Fruit fly (Drosophila melanogaster): ENCODE results near the gene CG11155.

The CG11155 gene

DNA sequence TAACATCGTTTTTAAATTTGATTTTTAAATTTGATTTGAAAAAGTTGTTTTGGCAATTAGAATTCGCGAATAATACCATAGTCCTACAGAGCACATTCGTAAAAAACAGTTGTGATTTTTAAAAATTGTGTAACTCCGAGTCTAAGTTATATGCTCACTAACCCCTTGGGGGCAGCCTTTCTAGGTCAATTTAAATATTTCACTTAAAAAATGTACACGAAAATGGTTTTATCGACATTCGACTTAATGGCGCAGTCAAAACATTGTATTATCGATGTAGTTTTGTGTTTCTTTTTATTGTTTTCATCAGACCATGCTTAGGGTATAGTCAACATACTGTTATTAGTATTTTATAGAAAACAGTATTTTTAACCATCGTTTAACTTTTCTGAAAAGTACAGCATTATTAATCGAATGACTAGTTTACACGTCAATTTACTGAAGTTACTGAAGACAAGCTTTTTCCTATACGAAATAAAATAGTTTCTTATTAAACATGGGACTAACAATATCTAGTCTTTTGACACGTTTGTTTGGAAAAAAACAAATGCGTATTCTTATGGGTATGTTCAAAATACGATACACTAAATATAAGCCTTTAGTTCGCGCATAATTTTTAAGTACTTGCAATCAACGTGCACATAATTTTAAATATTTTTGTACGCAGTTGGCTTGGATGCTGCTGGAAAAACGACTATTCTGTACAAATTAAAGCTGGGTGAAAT is 2.5 kb upstream of the CG11155 start, which contains the start of gene Arf4:
Gene Arf4, plus strand, starts transcription at position 399 of the 725 bp plus-strand sequence.
- TF ChIP-seq Eip78C (GFP tag), result peak; percentile 62
- no peak for TF ChIP-seq CG6276 (GFP tag; optimal IDR thresholded peaks at IDR 0.05)
- TF ChIP-seq eg (GFP tag; IDR thresholded peaks at IDR 0.05), result no peak
- no peak for TF ChIP-seq CG8319 (GFP tag; optimal IDR thresholded peaks at IDR 0.05)
- no peak for TF ChIP-seq net (GFP tag; optimal IDR thresholded peaks at IDR 0.05)
- peak; percentile 49 for TF ChIP-seq CG4318 (GFP tag; optimal IDR thresholded peaks at IDR 0.05)
- no peak for TF ChIP-seq achi (GFP tag; optimal IDR thresholded peaks at IDR 0.05)
- TF ChIP-seq ss (GFP tag; optimal IDR thresholded peaks at IDR 0.05), result no peak
- TF ChIP-seq Hr39 (GFP tag; optimal IDR thresholded peaks at IDR 0.05), result peak; percentile 16
- TF ChIP-seq Hr38 (GFP tag; optimal IDR thresholded peaks at IDR 0.05), result no peak
- TF ChIP-seq CG11762 (GFP tag; optimal IDR thresholded peaks at IDR 0.05; ENCODE audit: insufficient read depth), result no peak
- TF ChIP-seq dac (GFP tag; optimal IDR thresholded peaks at IDR 0.05), result no peak
- no peak for TF ChIP-seq CG34406 (GFP tag; optimal IDR thresholded peaks at IDR 0.05)
- no peak for TF ChIP-seq CG7368 (GFP tag; optimal IDR thresholded peaks at IDR 0.05)
- TF ChIP-seq esn (GFP tag; optimal IDR thresholded peaks at IDR 0.05), result no peak
- no peak for TF ChIP-seq fd59A (GFP tag; optimal IDR thresholded peaks at IDR 0.05)
- TF ChIP-seq pdm3 (GFP tag; optimal IDR thresholded peaks at IDR 0.05), result peak; percentile 1
- TF ChIP-seq Ets21C (GFP tag; optimal IDR thresholded peaks at IDR 0.05), result peak; percentile 2
- no peak for TF ChIP-seq acj6 (GFP tag; optimal IDR thresholded peaks at IDR 0.05)
- TF ChIP-seq salr (GFP tag; optimal IDR thresholded peaks at IDR 0.05), result peak in 1 of 2 experiments; percentile 13
- TF ChIP-seq Blimp-1 (GFP tag; optimal IDR thresholded peaks at IDR 0.05), result no peak
- no peak for TF ChIP-seq Eip75B (GFP tag; optimal IDR thresholded peaks at IDR 0.05)
- TF ChIP-seq Smox (GFP tag; optimal IDR thresholded peaks at IDR 0.05), result no peak
- peak; percentile 2 for TF ChIP-seq Sox15 (GFP tag; optimal IDR thresholded peaks at IDR 0.05)
- TF ChIP-seq Hr4 (GFP tag; optimal IDR thresholded peaks at IDR 0.05), result no peak
- TF ChIP-seq CG10631 (GFP tag; optimal IDR thresholded peaks at IDR 0.05), result no peak
- TF ChIP-seq CG11294 (GFP tag; IDR thresholded peaks at IDR 0.05), result no peak
- TF ChIP-seq CG10669 (GFP tag; optimal IDR thresholded peaks at IDR 0.05), result no peak
- TF ChIP-seq Met (GFP tag; optimal IDR thresholded peaks at IDR 0.05), result no peak
- no peak for TF ChIP-seq CG32006 (GFP tag; optimal IDR thresholded peaks at IDR 0.05)

DNA sequence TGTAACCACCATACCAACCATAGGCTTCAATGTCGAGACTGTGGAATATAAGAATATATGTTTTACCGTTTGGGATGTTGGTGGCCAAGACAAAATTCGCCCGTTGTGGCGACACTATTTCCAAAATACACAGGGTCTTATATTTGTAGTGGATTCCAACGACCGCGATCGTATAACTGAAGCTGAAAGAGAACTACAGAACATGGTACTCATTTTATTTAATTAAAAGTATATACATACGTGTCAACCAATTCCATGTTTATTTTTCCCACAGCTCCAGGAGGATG is 2.0 kb upstream of the CG11155 start:
- TF ChIP-seq CG6808 (GFP tag; optimal IDR thresholded peaks at IDR 0.05), result no peak
- TF ChIP-seq vri (GFP tag; optimal IDR thresholded peaks at IDR 0.05), result no peak

DNA sequence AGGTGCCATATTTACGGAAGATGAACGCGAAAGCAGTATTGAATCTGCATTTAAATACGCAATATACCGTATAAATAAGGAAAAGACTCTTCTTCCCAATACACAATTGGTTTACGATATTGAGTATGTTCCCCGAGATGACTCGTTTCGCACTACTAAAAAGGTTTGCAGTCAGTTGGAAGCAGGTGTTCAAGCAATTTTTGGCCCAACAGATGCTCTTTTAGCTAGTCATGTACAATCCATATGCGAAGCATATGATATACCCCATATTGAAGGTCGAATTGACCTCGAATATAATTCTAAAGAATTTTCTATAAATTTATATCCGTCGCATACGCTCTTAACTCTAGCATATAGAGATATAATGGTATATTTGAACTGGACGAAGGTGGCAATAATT is 598 bp downstream of the CG11155 start:
- TF ChIP-seq Sox14 (GFP tag; optimal IDR thresholded peaks at IDR 0.05), result no peak
- TF ChIP-seq acj6 (GFP tag; optimal IDR thresholded peaks at IDR 0.05), result no peak
- TF ChIP-seq CG10631 (GFP tag; optimal IDR thresholded peaks at IDR 0.05), result no peak
- no peak for TF ChIP-seq Hr38 (GFP tag; optimal IDR thresholded peaks at IDR 0.05)

DNA sequence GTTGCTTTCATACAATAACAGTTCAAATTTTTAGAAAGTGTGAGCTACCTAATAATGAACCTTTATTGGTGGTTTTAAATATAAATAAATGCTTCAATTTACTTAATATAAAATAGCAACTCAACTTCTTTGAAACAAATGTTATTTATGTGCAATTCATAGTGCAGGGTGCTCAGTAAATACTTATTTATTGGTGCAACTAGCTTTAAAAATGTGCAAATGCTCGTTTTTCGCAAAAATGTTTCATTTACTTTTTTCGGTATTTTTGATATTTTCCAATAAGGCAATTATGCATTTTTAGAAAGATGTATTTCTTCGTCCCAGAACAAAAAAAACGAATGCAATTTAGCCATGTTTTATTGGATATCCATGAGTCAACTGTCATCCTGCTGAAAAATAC is 18.3 kb downstream of the CG11155 start:
- no peak for TF ChIP-seq CG9139 (GFP tag; optimal IDR thresholded peaks at IDR 0.05)
- no peak for TF ChIP-seq CG6854 (GFP tag; optimal IDR thresholded peaks at IDR 0.05)
- no peak for TF ChIP-seq CG10631 (GFP tag; optimal IDR thresholded peaks at IDR 0.05)
- TF ChIP-seq Sox14 (GFP tag; optimal IDR thresholded peaks at IDR 0.05), result no peak
- TF ChIP-seq CG34406 (GFP tag; optimal IDR thresholded peaks at IDR 0.05), result no peak
- TF ChIP-seq CG10669 (GFP tag; optimal IDR thresholded peaks at IDR 0.05), result no peak
- no peak for TF ChIP-seq Lpt (GFP tag; optimal IDR thresholded peaks at IDR 0.05)
- no peak for TF ChIP-seq salr (GFP tag; optimal IDR thresholded peaks at IDR 0.05)
- TF ChIP-seq Eip75B (GFP tag; optimal IDR thresholded peaks at IDR 0.05), result no peak
- no peak for TF ChIP-seq fd85E (GFP tag; optimal IDR thresholded peaks at IDR 0.05)
- no peak for TF ChIP-seq CG8119 (GFP tag; IDR thresholded peaks at IDR 0.05)
- TF ChIP-seq CG11762 (GFP tag; optimal IDR thresholded peaks at IDR 0.05; ENCODE audit: insufficient read depth), result no peak
- no peak for TF ChIP-seq CG4318 (GFP tag; optimal IDR thresholded peaks at IDR 0.05)
- TF ChIP-seq Ets96B (tag; optimal IDR thresholded peaks at IDR 0.05), result no peak
- TF ChIP-seq CG11902 (GFP tag; optimal IDR thresholded peaks at IDR 0.05), result no peak
- no peak for TF ChIP-seq cyc (GFP tag; optimal IDR thresholded peaks at IDR 0.05)
